Fruit fly (Drosophila melanogaster): ENCODE measurements around the gene Gr22d.

- TF ChIP-seq H15 (GFP tag; IDR thresholded peaks at IDR 0.05) (no peak), ranshi (GFP tag; IDR thresholded peaks at IDR 0.05) (no peak), CG11560 (tag; IDR thresholded peaks at IDR 0.05) (no peak)
These were observed 46.4 kb downstream of the Gr22d start for dm6 chr2L:1743800-1744199.

Data from whole organism, embryonic.